Fruit fly (Drosophila melanogaster): ENCODE data around the gene Klp67A.

Gene Klp67A

dm6 chr3L:9383345-9384075, 16.7 kb upstream of the Klp67A start, which contains the start of gene Hsp27:
TSS of gene Hsp27 (plus strand) at chr3L:9384063.
- TF ChIP-seq CG6163 (GFP tag; IDR thresholded peaks at IDR 0.05) (peak; percentile 100), CG8632 (GFP tag; optimal IDR thresholded peaks at IDR 0.05) (peak; percentile 100), CG11902 (GFP tag; optimal IDR thresholded peaks at IDR 0.05) (peak; percentile 100), Sox15 (GFP tag; optimal IDR thresholded peaks at IDR 0.05) (peak; percentile 99), CG8319 (GFP tag; optimal IDR thresholded peaks at IDR 0.05) (peak; percentile 100), svp (GFP tag) (peak; percentile 100), Met (GFP tag; optimal IDR thresholded peaks at IDR 0.05) (peak; percentile 100), CG11294 (GFP tag; IDR thresholded peaks at IDR 0.05) (peak; percentile 100), CG3919 (GFP tag; optimal IDR thresholded peaks at IDR 0.05) (peak; percentile 100), fd85E (GFP tag; optimal IDR thresholded peaks at IDR 0.05) (peak; percentile 99), CG31627 (GFP tag; optimal IDR thresholded peaks at IDR 0.05) (peak; percentile 99), Eip93F (GFP tag; optimal IDR thresholded peaks at IDR 0.05) (peak; percentile 100), fkh (GFP tag; optimal IDR thresholded peaks at IDR 0.05) (peak; percentile 98), fd59A (GFP tag; optimal IDR thresholded peaks at IDR 0.05) (peak; percentile 99), pdm3 (GFP tag; optimal IDR thresholded peaks at IDR 0.05) (peak; percentile 100), Blimp-1 (GFP tag; optimal IDR thresholded peaks at IDR 0.05) (peak; percentile 98), CG6792 (GFP tag; optimal IDR thresholded peaks at IDR 0.05) (peak; percentile 100), net (GFP tag; optimal IDR thresholded peaks at IDR 0.05) (peak; percentile 100), topi (GFP tag; optimal IDR thresholded peaks at IDR 0.05) (peak; percentile 100), CG10631 (GFP tag; optimal IDR thresholded peaks at IDR 0.05) (peak; percentile 100), CG16779 (tag; optimal IDR thresholded peaks at IDR 0.05) (peak; percentile 99), CG8119 (GFP tag; IDR thresholded peaks at IDR 0.05) (peak; percentile 100), salr (GFP tag; optimal IDR thresholded peaks at IDR 0.05) (peak; percentile 99 to 100), Hr4 (GFP tag; optimal IDR thresholded peaks at IDR 0.05) (peak; percentile 100), Hr39 (GFP tag; optimal IDR thresholded peaks at IDR 0.05) (peak; percentile 99), Ets21C (GFP tag; optimal IDR thresholded peaks at IDR 0.05) (peak; percentile 99), esn (GFP tag; optimal IDR thresholded peaks at IDR 0.05) (peak; percentile 100), CG10669 (GFP tag; optimal IDR thresholded peaks at IDR 0.05) (peak; percentile 100), ss (GFP tag; optimal IDR thresholded peaks at IDR 0.05) (peak; percentile 99), lz (GFP tag; optimal IDR thresholded peaks at IDR 0.05) (peak; percentile 100), CG34406 (GFP tag; optimal IDR thresholded peaks at IDR 0.05) (peak; percentile 100), OdsH (GFP tag; optimal IDR thresholded peaks at IDR 0.05) (peak; percentile 100), vri (GFP tag; optimal IDR thresholded peaks at IDR 0.05) (peak; percentile 99), Eip78C (GFP tag) (peak; percentile 100), CG9139 (GFP tag; optimal IDR thresholded peaks at IDR 0.05) (peak; percentile 99), CG7368 (GFP tag; optimal IDR thresholded peaks at IDR 0.05) (peak; percentile 100), acj6 (GFP tag; optimal IDR thresholded peaks at IDR 0.05) (peak; percentile 100), Ets96B (tag; optimal IDR thresholded peaks at IDR 0.05) (peak; percentile 100), Sox102F (GFP tag; optimal IDR thresholded peaks at IDR 0.05) (peak; percentile 100), Gug (GFP tag; IDR thresholded peaks at IDR 0.05) (peak; percentile 100), Smox (GFP tag; optimal IDR thresholded peaks at IDR 0.05) (peak; percentile 99), Eip75B (GFP tag; optimal IDR thresholded peaks at IDR 0.05) (peak; percentile 100), CG4318 (GFP tag; optimal IDR thresholded peaks at IDR 0.05) (peak; percentile 100), CG1621 (tag; optimal IDR thresholded peaks at IDR 0.05) (peak; percentile 99), CG32006 (GFP tag; optimal IDR thresholded peaks at IDR 0.05) (peak; percentile 100), Lpt (GFP tag; optimal IDR thresholded peaks at IDR 0.05) (peak; percentile 100), CG3032 (tag; optimal IDR thresholded peaks at IDR 0.05) (peak; percentile 100), CG15336 (GFP tag; IDR thresholded peaks at IDR 0.05) (peak; percentile 100), dac (GFP tag; optimal IDR thresholded peaks at IDR 0.05) (peak; percentile 100), CG6276 (GFP tag; optimal IDR thresholded peaks at IDR 0.05) (peak; percentile 100), Hr38 (GFP tag; optimal IDR thresholded peaks at IDR 0.05) (peak; percentile 70)
